Worm (Caenorhabditis elegans): ENCODE data around the gene C35C5.8.

Gene C35C5.8

DNA sequence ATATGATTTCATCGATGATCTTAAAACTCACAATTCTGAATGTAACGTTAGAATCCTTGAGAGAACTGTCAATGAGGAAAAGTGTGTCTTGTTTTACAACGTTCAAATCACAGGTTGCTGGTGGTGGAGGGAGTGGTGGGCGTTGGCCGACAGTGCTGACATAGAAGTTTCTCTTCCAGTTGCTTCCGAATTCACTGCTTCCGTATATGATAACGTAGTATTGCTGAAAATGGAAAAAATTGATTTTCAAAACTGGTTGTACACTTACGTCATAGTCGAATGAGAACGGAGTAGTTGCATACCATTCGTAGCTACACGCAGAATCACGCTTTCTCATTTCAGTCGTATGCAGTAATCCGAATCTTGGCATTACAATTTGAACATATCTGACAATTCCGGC lies 41.6 kb upstream of the C35C5.8 start:
- no peak for TF ChIP-seq C38D4.7 (GFP tag; optimal IDR thresholded peaks at IDR 0.05)
- no peak for TF ChIP-seq rnt-1 (tag; optimal IDR thresholded peaks at IDR 0.05)
- TF ChIP-seq lim-6 (tag; optimal IDR thresholded peaks at IDR 0.05), result no peak
- no peak for TF ChIP-seq Y22D7AL.16 (tag; optimal IDR thresholded peaks at IDR 0.05)
- no peak for TF ChIP-seq ets-4 (tag; optimal IDR thresholded peaks at IDR 0.05)
- no peak for TF ChIP-seq hlh-13 (GFP tag; optimal IDR thresholded peaks at IDR 0.05)
- no peak for TF ChIP-seq ceh-30 (tag; optimal IDR thresholded peaks at IDR 0.05)
- no peak for TF ChIP-seq pqm-1 (tag; optimal IDR thresholded peaks at IDR 0.05)

DNA sequence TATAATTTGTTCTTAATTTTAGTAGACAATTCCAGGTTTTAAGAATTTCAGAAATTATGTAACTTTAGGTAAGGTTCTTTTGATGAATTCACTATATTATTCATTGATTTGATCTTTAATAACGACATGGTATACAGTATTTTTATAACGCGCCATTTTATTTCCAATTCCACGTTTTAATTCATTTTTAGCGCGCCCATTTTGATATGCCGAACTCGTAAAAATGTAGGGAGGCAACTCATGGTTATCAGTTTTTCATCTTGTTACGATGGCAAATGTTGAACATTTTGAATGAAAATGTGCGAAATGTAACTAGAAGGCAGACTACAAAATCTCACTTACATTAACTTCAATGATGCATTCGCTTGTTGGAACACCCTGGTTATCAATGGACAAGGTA lies 34.5 kb upstream of the C35C5.8 start:
- TF ChIP-seq ama-1 (optimal IDR thresholded peaks at IDR 0.05), result no peak
- no peak for TF ChIP-seq npax-4 (tag; optimal IDR thresholded peaks at IDR 0.05)
- TF ChIP-seq ceh-24 (tag; optimal IDR thresholded peaks at IDR 0.05), result no peak

DNA sequence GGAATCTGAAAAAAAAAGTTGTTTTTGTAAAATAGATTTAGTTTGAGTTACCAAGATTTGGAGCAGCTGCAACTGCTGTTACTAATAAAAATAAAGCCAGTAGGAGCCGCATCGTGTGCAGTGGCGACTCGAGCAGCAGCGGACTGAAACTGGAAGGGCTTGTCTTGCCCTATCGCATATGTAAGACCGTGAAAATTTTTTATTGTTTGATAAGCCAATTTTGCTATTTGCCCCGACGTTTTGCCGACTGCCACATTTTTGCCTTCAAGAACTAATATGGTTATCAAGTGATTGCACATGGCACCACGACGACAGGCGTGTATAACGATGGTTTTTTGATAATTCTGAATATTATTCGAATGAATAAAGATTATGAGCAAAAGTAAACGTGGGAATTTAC lies 33.7 kb upstream of the C35C5.8 start, which contains the start of gene T25C12.3:
T25C12.3 (minus strand) TSS at position 262 of the 400 bp plus-strand sequence.
- TF ChIP-seq C38D4.7 (GFP tag; optimal IDR thresholded peaks at IDR 0.05) (no peak), hlh-30 (tag; optimal IDR thresholded peaks at IDR 0.05; ENCODE audit: insufficient read depth) (no peak), unc-42 (tag; optimal IDR thresholded peaks at IDR 0.05) (no peak), tbx-2 (tag; optimal IDR thresholded peaks at IDR 0.05) (no peak), nhr-11 (tag; optimal IDR thresholded peaks at IDR 0.05) (no peak), ceh-9 (tag; optimal IDR thresholded peaks at IDR 0.05) (no peak), sdc-2 (tag; optimal IDR thresholded peaks at IDR 0.05) (no peak), ceh-14 (tag; optimal IDR thresholded peaks at IDR 0.05) (no peak), ceh-6 (GFP tag; optimal IDR thresholded peaks at IDR 0.05) (no peak), ceh-48 (tag; optimal IDR thresholded peaks at IDR 0.05) (no peak), sox-2 (GFP tag; IDR thresholded peaks at IDR 0.05) (no peak)

DNA sequence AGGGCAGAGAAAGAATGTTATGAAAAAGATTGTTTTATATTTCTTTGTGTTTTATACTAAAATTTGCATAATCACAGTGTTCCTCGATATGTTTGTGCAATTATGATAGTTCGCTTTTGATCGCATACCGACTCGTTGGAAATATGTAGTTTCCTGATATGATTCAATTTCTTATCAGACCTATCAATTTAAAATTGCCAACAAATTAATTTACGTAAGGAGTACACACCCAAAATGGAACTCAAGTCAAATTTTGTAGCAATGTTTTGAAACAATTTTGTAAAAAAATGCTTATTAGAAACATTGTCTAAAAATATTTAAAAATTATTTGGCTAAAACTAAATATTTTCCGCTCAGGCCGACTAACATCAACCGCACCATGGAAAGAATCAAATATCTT lies 32.8 kb upstream of the C35C5.8 start:
- TF ChIP-seq dve-1 (tag; optimal IDR thresholded peaks at IDR 0.05) (no peak), dmd-4 (tag; optimal IDR thresholded peaks at IDR 0.05; ENCODE audit: borderline replicate concordance) (no peak), sox-4 (tag; optimal IDR thresholded peaks at IDR 0.05) (no peak), ceh-34 (tag; optimal IDR thresholded peaks at IDR 0.05) (no peak), F13H6.1 (tag; optimal IDR thresholded peaks at IDR 0.05) (no peak), ceh-30 (tag; optimal IDR thresholded peaks at IDR 0.05) (no peak), elt-2 (tag; optimal IDR thresholded peaks at IDR 0.05) (no peak), ceh-18 (tag; optimal IDR thresholded peaks at IDR 0.05) (no peak)

DNA sequence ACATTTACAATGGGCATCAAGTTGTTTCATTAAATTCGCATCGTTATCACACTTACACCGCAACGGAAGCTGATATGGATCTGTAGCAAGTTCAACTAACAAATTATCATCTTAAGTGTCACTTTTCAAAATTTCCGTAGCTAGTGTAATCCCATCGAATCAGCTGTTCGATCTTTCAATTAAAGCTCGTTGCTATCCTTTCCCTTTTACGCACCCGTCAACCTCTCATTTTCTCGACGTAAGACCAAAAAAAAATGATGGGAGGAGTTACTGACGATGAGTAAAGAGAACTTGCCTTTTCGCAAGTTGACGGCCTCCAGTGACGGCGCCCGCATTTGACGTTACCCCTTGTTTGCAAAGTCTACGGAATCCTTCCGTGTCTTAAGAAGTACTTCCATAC lies 31.4 kb upstream of the C35C5.8 start, which contains the start of gene F29G6.1:
F29G6.1 (plus strand) TSS at position 301 of the 400 bp plus-strand sequence.
- TF ChIP-seq ceh-9 (tag; optimal IDR thresholded peaks at IDR 0.05), result no peak
- no peak for TF ChIP-seq fax-1 (tag; optimal IDR thresholded peaks at IDR 0.05)
- TF ChIP-seq pha-2 (tag; optimal IDR thresholded peaks at IDR 0.05), result no peak
- TF ChIP-seq T23F11.4 (GFP tag; optimal IDR thresholded peaks at IDR 0.05), result no peak
- no peak for TF ChIP-seq ceh-24 (tag; optimal IDR thresholded peaks at IDR 0.05)
- no peak for TF ChIP-seq pros-1 (tag; optimal IDR thresholded peaks at IDR 0.05)
- no peak for TF ChIP-seq ceh-45 (GFP tag; IDR thresholded peaks at IDR 0.05)

DNA sequence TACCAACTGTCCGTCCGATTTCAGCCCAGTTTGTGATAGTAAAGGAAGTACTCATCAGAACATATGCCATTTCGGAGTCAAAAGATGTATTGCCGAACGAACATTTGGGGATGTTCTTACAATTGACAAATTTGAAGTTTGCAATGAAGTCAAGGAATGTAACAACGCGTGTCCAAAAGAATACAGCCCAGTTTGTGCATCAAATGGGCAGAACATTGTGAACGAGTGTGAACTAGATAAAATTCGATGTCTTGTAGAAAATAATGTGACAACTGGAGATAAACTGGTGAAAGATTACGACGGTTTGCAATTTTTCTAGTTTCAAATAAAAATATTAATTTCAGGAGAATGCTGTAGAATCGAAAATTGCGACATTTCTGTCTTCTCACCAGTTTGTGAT lies 25.6 kb upstream of the C35C5.8 start:
- no peak for TF ChIP-seq fkh-6 (tag; optimal IDR thresholded peaks at IDR 0.05)

Data from whole organism, late embryonic.